Worm (Caenorhabditis elegans) whole organism, L1 larva: ENCODE measurements around the gene F20C5.11.

Source experiments
- C34B4.2 ChIP-seq: sonication (generic microtip); optimal IDR thresholded peaks from 2 replicates; lab custom pipeline; 2017; ENCODE audit warnings: mild to moderate bottlenecking, missing genetic modification characterization, missing compliant biosample characterization
- fkh-10 ChIP-seq: sonication (generic microtip); optimal IDR thresholded peaks from 2 replicates; lab custom pipeline; 2017; ENCODE audit warnings: missing biosample characterization, missing genetic modification reagents, missing genetic modification characterization
- jun-1 ChIP-seq: fragments of 150-350 bp; optimal IDR thresholded peaks from 2 replicates; lab custom pipeline; 2014; ENCODE audit warnings: missing biosample characterization, missing genetic modification reagents, missing genetic modification characterization
- lin-13 ChIP-seq: fragments of 150-350 bp; optimal IDR thresholded peaks from 2 replicates; lab custom pipeline; 2014; ENCODE audit warnings: missing biosample characterization, missing genetic modification reagents, missing genetic modification characterization
- mef-2 ChIP-seq: fragments of 150-350 bp; optimal IDR thresholded peaks from 2 replicates; lab custom pipeline; 2014; ENCODE audit warnings: missing biosample characterization, missing genetic modification characterization
- nhr-11 ChIP-seq: fragments of 150-350 bp; optimal IDR thresholded peaks from 2 replicates; lab custom pipeline; 2014; ENCODE audit warnings: missing biosample characterization, missing genetic modification characterization
- nhr-12 ChIP-seq: sonication (generic microtip); optimal IDR thresholded peaks from 2 replicates; lab custom pipeline; 2017; ENCODE audit warnings: missing biosample characterization, missing genetic modification characterization
- nhr-19 ChIP-seq: fragments of 200-800 bp; sonication (Bioruptor generic); conservative IDR thresholded peaks from 2 replicates; pipeline ENCODE4 v1.3.6; 2022; ENCODE audit warnings: missing genetic modification characterization, missing compliant biosample characterization
- sox-4 ChIP-seq: sonication (generic microtip); optimal IDR thresholded peaks from 2 replicates; lab custom pipeline; 2016; ENCODE audit warnings: missing genetic modification characterization, missing compliant biosample characterization
- tbx-2 ChIP-seq: sonication (generic microtip); optimal IDR thresholded peaks from 2 replicates; lab custom pipeline; 2016; ENCODE audit warnings: missing genetic modification characterization, missing compliant biosample characterization
- unc-62 ChIP-seq: fragments of 150-350 bp; optimal IDR thresholded peaks from 2 replicates; lab custom pipeline; 2014; ENCODE audit warnings: missing biosample characterization, missing genetic modification reagents, missing genetic modification characterization
- zag-1 ChIP-seq: fragments of 150-350 bp; optimal IDR thresholded peaks from 2 replicates; lab custom pipeline; 2014; ENCODE audit warnings: missing biosample characterization, missing genetic modification characterization

ce11 chrIV:8798255-8798654, 36.5 kb upstream of the F20C5.11 start, which contains the start of gene clec-182:
- TF ChIP-seq tbx-2 (tag; lab: Kevin White, UChicago), result no peak
- TF ChIP-seq nhr-12 (tag; lab: Kevin White, UChicago), result no peak
- no peak for TF ChIP-seq sox-4 (tag; lab: Kevin White, UChicago)
- TF ChIP-seq jun-1, result no peak
- TF ChIP-seq C34B4.2 (tag; lab: Kevin White, UChicago), result no peak
- TF ChIP-seq unc-62 (GFP tag; lab: Kevin White, UChicago), result no peak
- TF ChIP-seq zag-1, result no peak
- no peak for TF ChIP-seq nhr-19
- TF ChIP-seq lin-13, result no peak
- no peak for TF ChIP-seq fkh-10 (GFP tag; lab: Kevin White, UChicago)
- no peak for TF ChIP-seq nhr-11 (tag; lab: Kevin White, UChicago)
- TF ChIP-seq mef-2 (tag; lab: Kevin White, UChicago), result no peak
